Fruit fly (Drosophila melanogaster) whole organism, prepupa: ENCODE measurements around the gene CG2924.
A peak's percentile ranks its signal among the peaks of the same experiment; 100 is the strongest.

ENCODE experiments used
- Blimp-1 ChIP-seq: fragments of 200-800 bp; sonication (Bioruptor generic); optimal IDR thresholded peaks from 3 replicates; lab custom pipeline; 2017; ENCODE audit warnings: missing biosample characterization, missing genetic modification characterization, mild to moderate bottlenecking, moderate library complexity, missing genetic modification reagents
- CG10631 ChIP-seq: fragments of 200-800 bp; sonication (Bioruptor generic); optimal IDR thresholded peaks from 2 replicates; lab custom pipeline; 2016; ENCODE audit warnings: missing biosample characterization, missing genetic modification characterization
- CG10669 ChIP-seq: fragments of 200-800 bp; sonication (Bioruptor generic); optimal IDR thresholded peaks from 3 replicates; lab custom pipeline; 2018; ENCODE audit warnings: missing biosample characterization, mild to moderate bottlenecking, missing genetic modification characterization, moderate library complexity
- CG11294 ChIP-seq: fragments of 200-800 bp; sonication (Bioruptor generic); IDR thresholded peaks from 2 replicates; pipeline ENCODE4 v1.3.6; 2022; ENCODE audit warnings: missing biosample characterization, missing genetic modification characterization
- CG11902 ChIP-seq: fragments of 200-800 bp; sonication (Bioruptor generic); optimal IDR thresholded peaks from 3 replicates; lab custom pipeline; 2016; ENCODE audit warnings: missing biosample characterization, missing genetic modification characterization
- CG15336 ChIP-seq: fragments of 200-800 bp; sonication (Bioruptor generic); IDR thresholded peaks from 2 replicates; pipeline ENCODE4 v1.3.6; 2022; ENCODE audit warnings: missing biosample characterization, missing genetic modification characterization
- CG1621 ChIP-seq: fragments of 200-800 bp; sonication (Bioruptor generic); optimal IDR thresholded peaks from 3 replicates; lab custom pipeline; 2018; ENCODE audit warnings: missing biosample characterization, mild to moderate bottlenecking, missing genetic modification characterization
- CG16779 ChIP-seq: fragments of 200-800 bp; sonication (Bioruptor generic); optimal IDR thresholded peaks from 3 replicates; lab custom pipeline; 2017; ENCODE audit warnings: missing biosample characterization, mild to moderate bottlenecking, missing genetic modification characterization
- CG31627 ChIP-seq: fragments of 200-800 bp; sonication (Bioruptor generic); optimal IDR thresholded peaks from 3 replicates; lab custom pipeline; 2016; ENCODE audit warnings: missing biosample characterization, missing genetic modification characterization
- CG32006 ChIP-seq: fragments of 200-800 bp; sonication (Bioruptor generic); optimal IDR thresholded peaks from 3 replicates; lab custom pipeline; 2017; ENCODE audit warnings: missing biosample characterization, mild to moderate bottlenecking, missing genetic modification characterization
- CG34406 ChIP-seq: fragments of 200-800 bp; sonication (Bioruptor generic); optimal IDR thresholded peaks from 3 replicates; lab custom pipeline; 2016; ENCODE audit warnings: missing biosample characterization, missing genetic modification characterization
- CG3919 ChIP-seq: fragments of 200-800 bp; sonication (Bioruptor generic); optimal IDR thresholded peaks from 3 replicates; lab custom pipeline; 2016; ENCODE audit warnings: missing biosample characterization, missing genetic modification characterization
- CG6163 ChIP-seq: fragments of 200-800 bp; sonication (Bioruptor generic); IDR thresholded peaks from 3 replicates; pipeline ENCODE4 v1.3.6; 2022; ENCODE audit warnings: missing biosample characterization, missing genetic modification characterization
- CG6808 ChIP-seq: fragments of 200-800 bp; sonication (Bioruptor generic); optimal IDR thresholded peaks from 3 replicates; lab custom pipeline; 2017; ENCODE audit warnings: missing biosample characterization, missing genetic modification characterization, mild to moderate bottlenecking, moderate library complexity, missing genetic modification reagents
- CG6854 ChIP-seq: fragments of 200-800 bp; sonication (Bioruptor generic); optimal IDR thresholded peaks from 2 replicates; lab custom pipeline; 2017; ENCODE audit warnings: missing biosample characterization, mild to moderate bottlenecking, missing genetic modification characterization
- CG7368 ChIP-seq: fragments of 200-800 bp; sonication (Bioruptor generic); optimal IDR thresholded peaks from 3 replicates; lab custom pipeline; 2016; ENCODE audit warnings: missing biosample characterization, missing genetic modification characterization
- CG8119 ChIP-seq: fragments of 200-800 bp; sonication (Bioruptor generic); IDR thresholded peaks from 3 replicates; pipeline ENCODE4 v1.3.6; 2022; ENCODE audit warnings: missing biosample characterization, missing genetic modification characterization
- CG8319 ChIP-seq: fragments of 200-800 bp; sonication (Bioruptor generic); optimal IDR thresholded peaks from 3 replicates; lab custom pipeline; 2016; ENCODE audit warnings: missing biosample characterization, missing genetic modification characterization
- CG8632 ChIP-seq: fragments of 200-800 bp; sonication (Bioruptor generic); optimal IDR thresholded peaks from 3 replicates; lab custom pipeline; 2016; ENCODE audit warnings: missing biosample characterization, missing genetic modification characterization
- CG9139 ChIP-seq: fragments of 200-800 bp; sonication (Bioruptor generic); optimal IDR thresholded peaks from 3 replicates; lab custom pipeline; 2017; ENCODE audit warnings: missing biosample characterization, mild to moderate bottlenecking, missing genetic modification characterization
- Eip75B ChIP-seq: fragments of 200-800 bp; sonication (Bioruptor generic); optimal IDR thresholded peaks from 3 replicates; lab custom pipeline; 2016; ENCODE audit warnings: missing biosample characterization, missing genetic modification characterization
- Eip78C ChIP-seq: fragments of 200-800 bp; sonication (Bioruptor generic); peaks from one replicate; lab custom pipeline; 2016; ENCODE audit warnings: missing biosample characterization, missing genetic modification characterization
- Eip93F ChIP-seq: fragments of 200-800 bp; sonication (Bioruptor generic); optimal IDR thresholded peaks from 2 replicates; lab custom pipeline; 2016; ENCODE audit warnings: missing biosample characterization, mild to moderate bottlenecking, missing genetic modification characterization
- Ets21C ChIP-seq: fragments of 200-800 bp; sonication (Bioruptor generic); optimal IDR thresholded peaks from 3 replicates; lab custom pipeline; 2016; ENCODE audit warnings: missing biosample characterization, missing genetic modification characterization
- Hr38 ChIP-seq: sonication (Bioruptor generic); optimal IDR thresholded peaks from 2 replicates; lab custom pipeline; 2016; ENCODE audit warnings: missing biosample characterization, missing genetic modification characterization
- Hr39 ChIP-seq: fragments of 200-800 bp; sonication (Bioruptor generic); optimal IDR thresholded peaks from 2 replicates; lab custom pipeline; 2016; ENCODE audit warnings: missing biosample characterization, missing genetic modification characterization
- Lpt ChIP-seq: fragments of 200-800 bp; sonication (Bioruptor generic); optimal IDR thresholded peaks from 3 replicates; lab custom pipeline; 2016; ENCODE audit warnings: missing biosample characterization, missing genetic modification characterization
- Smox ChIP-seq: fragments of 200-800 bp; sonication (Bioruptor generic); optimal IDR thresholded peaks from 3 replicates; lab custom pipeline; 2016; ENCODE audit warnings: missing biosample characterization, missing genetic modification characterization
- Sox102F ChIP-seq: fragments of 200-800 bp; sonication (Bioruptor generic); optimal IDR thresholded peaks from 2 replicates; lab custom pipeline; 2016; ENCODE audit warnings: missing biosample characterization, mild to moderate bottlenecking, missing genetic modification characterization
- achi ChIP-seq: fragments of 200-800 bp; sonication (Bioruptor generic); optimal IDR thresholded peaks from 3 replicates; lab custom pipeline; 2016; ENCODE audit warnings: missing biosample characterization, missing genetic modification characterization
- acj6 ChIP-seq: fragments of 200-800 bp; sonication (Bioruptor generic); optimal IDR thresholded peaks from 3 replicates; lab custom pipeline; 2016; ENCODE audit warnings: missing biosample characterization, missing genetic modification characterization
- cyc ChIP-seq: fragments of 200-800 bp; sonication (Bioruptor generic); optimal IDR thresholded peaks from 3 replicates; lab custom pipeline; 2016; ENCODE audit warnings: missing biosample characterization, missing genetic modification characterization
- dac ChIP-seq: fragments of 200-800 bp; sonication (Bioruptor generic); optimal IDR thresholded peaks from 2 replicates; lab custom pipeline; 2017; ENCODE audit warnings: missing biosample characterization, mild to moderate bottlenecking, missing genetic modification characterization
- dsx ChIP-seq: fragments of 200-800 bp; optimal IDR thresholded peaks from 3 replicates; lab custom pipeline; 2019; ENCODE audit warnings: missing biosample characterization, mild to moderate bottlenecking, missing genetic modification characterization, moderate library complexity; ENCODE audit not compliant: poor library complexity, severe bottlenecking
- esn ChIP-seq: fragments of 200-800 bp; sonication (Bioruptor generic); optimal IDR thresholded peaks from 2 replicates; lab custom pipeline; 2016; ENCODE audit warnings: missing biosample characterization, mild to moderate bottlenecking, missing genetic modification characterization, moderate library complexity
- fd59A ChIP-seq: fragments of 200-800 bp; sonication (Bioruptor generic); optimal IDR thresholded peaks from 2 replicates; lab custom pipeline; 2017; ENCODE audit warnings: missing biosample characterization, mild to moderate bottlenecking, missing genetic modification characterization, missing genetic modification reagents
- fd85E ChIP-seq: fragments of 200-800 bp; sonication (Bioruptor generic); optimal IDR thresholded peaks from 3 replicates; lab custom pipeline; 2016; ENCODE audit warnings: missing biosample characterization, missing genetic modification characterization
- fkh ChIP-seq: fragments of 200-800 bp; sonication (Bioruptor generic); optimal IDR thresholded peaks from 3 replicates; lab custom pipeline; 2017; ENCODE audit warnings: missing biosample characterization, mild to moderate bottlenecking, missing genetic modification characterization, moderate library complexity
- lz ChIP-seq: fragments of 200-800 bp; sonication (Bioruptor generic); optimal IDR thresholded peaks from 3 replicates; lab custom pipeline; 2016; ENCODE audit warnings: missing biosample characterization, missing genetic modification characterization
- net ChIP-seq: fragments of 200-800 bp; sonication (Bioruptor generic); optimal IDR thresholded peaks from 3 replicates; lab custom pipeline; 2016; ENCODE audit warnings: missing biosample characterization, missing genetic modification characterization
- salr ChIP-seq, 2 experiments: fragments of 200-800 bp; sonication (Bioruptor generic); optimal IDR thresholded peaks; 3 replicates each; lab custom pipeline; 2016 to 2018; ENCODE audit warnings: missing biosample characterization in 2 of 2, missing genetic modification characterization in 2 of 2, mild to moderate bottlenecking in 1 of 2
- spab ChIP-seq: fragments of 200-800 bp; sonication (Bioruptor generic); optimal IDR thresholded peaks from 2 replicates; lab custom pipeline; 2017; ENCODE audit warnings: missing biosample characterization, mild to moderate bottlenecking, missing genetic modification characterization, missing genetic modification reagents
- svp ChIP-seq: fragments of 200-800 bp; sonication (Bioruptor generic); peaks from one replicate; lab custom pipeline; 2016; ENCODE audit warnings: missing biosample characterization, missing genetic modification characterization
- topi ChIP-seq: fragments of 200-800 bp; sonication (Bioruptor generic); optimal IDR thresholded peaks from 3 replicates; lab custom pipeline; 2016; ENCODE audit warnings: missing biosample characterization, missing genetic modification characterization

The CG2924 gene

dm6 chrX:2298708-2299370 lies 28.3 kb upstream of the CG2924 start (continued):
- TF ChIP-seq Smox (GFP tag; lab: Kevin White, UChicago) (peak; percentile 88), Eip93F (GFP tag; lab: Kevin White, UChicago) (peak; percentile 81), topi (GFP tag; lab: Kevin White, UChicago) (peak; percentile 96), Sox102F (GFP tag; lab: Kevin White, UChicago) (peak; percentile 93), CG34406 (GFP tag; lab: Kevin White, UChicago) (peak; percentile 89), CG15336 (GFP tag; lab: Robert Waterston, UW) (peak; percentile 90), CG10631 (GFP tag; lab: Kevin White, UChicago) (peak; percentile 89), fd59A (GFP tag; lab: Kevin White, UChicago) (peak; percentile 84), CG10669 (peak; percentile 95), CG6854 (GFP tag; lab: Kevin White, UChicago) (peak; percentile 91), dsx (GFP tag; lab: Kevin White, UChicago) (peak; percentile 95), Hr39 (GFP tag; lab: Kevin White, UChicago) (peak; percentile 89), acj6 (GFP tag; lab: Kevin White, UChicago) (peak; percentile 90), Eip78C (GFP tag; lab: Kevin White, UChicago) (peak; percentile 99), Ets21C (GFP tag; lab: Kevin White, UChicago) (peak; percentile 84), CG1621 (tag; lab: Kevin White, UChicago) (peak; percentile 93), CG11902 (GFP tag; lab: Kevin White, UChicago) (peak; percentile 76), CG7368 (GFP tag; lab: Kevin White, UChicago) (peak; percentile 96), CG9139 (GFP tag; lab: Kevin White, UChicago) (peak; percentile 83), CG11294 (GFP tag; lab: Robert Waterston, UW) (peak; percentile 75), dac (GFP tag; lab: Kevin White, UChicago) (peak; percentile 76), spab (GFP tag; lab: Kevin White, UChicago) (peak; percentile 85), CG3919 (GFP tag; lab: Kevin White, UChicago) (peak; percentile 95), net (GFP tag; lab: Kevin White, UChicago) (peak; percentile 93), cyc (GFP tag; lab: Kevin White, UChicago) (peak; percentile 94)

dm6 chrX:2297428-2298200 lies 27.1 kb upstream of the CG2924 start:
- TF ChIP-seq Hr38 (GFP tag; lab: Kevin White, UChicago): peak; percentile 92
- peak; percentile 86 for TF ChIP-seq dsx (GFP tag; lab: Kevin White, UChicago)
- TF ChIP-seq CG1621 (tag; lab: Kevin White, UChicago): peak; percentile 91
- TF ChIP-seq Eip78C (GFP tag; lab: Kevin White, UChicago): peak; percentile 98
- peak; percentile 42 for TF ChIP-seq CG6854 (GFP tag; lab: Kevin White, UChicago)
- peak; percentile 93 for TF ChIP-seq cyc (GFP tag; lab: Kevin White, UChicago)
- TF ChIP-seq spab (GFP tag; lab: Kevin White, UChicago): peak; percentile 85
- peak; percentile 90 for TF ChIP-seq CG16779 (tag; lab: Kevin White, UChicago)
- TF ChIP-seq CG7368 (GFP tag; lab: Kevin White, UChicago): peak; percentile 95
- TF ChIP-seq svp (GFP tag; lab: Kevin White, UChicago): peak; percentile 94
- TF ChIP-seq net (GFP tag; lab: Kevin White, UChicago): peak; percentile 94
- peak; percentile 54 for TF ChIP-seq Eip93F (GFP tag; lab: Kevin White, UChicago)
- peak; percentile 86 for TF ChIP-seq fkh (GFP tag; lab: Kevin White, UChicago)
- TF ChIP-seq Blimp-1 (GFP tag; lab: Kevin White, UChicago): peak; percentile 46
- TF ChIP-seq CG8119 (GFP tag; lab: Robert Waterston, UW): peak; percentile 96
- TF ChIP-seq Eip75B: peak; percentile 94
- TF ChIP-seq salr (GFP tag; optimal IDR thresholded peaks at IDR 0.05; lab: Kevin White, UChicago): peak; percentile 88 to 93
- peak; percentile 95 for TF ChIP-seq acj6 (GFP tag; lab: Kevin White, UChicago)
- peak; percentile 93 for TF ChIP-seq CG31627 (GFP tag; lab: Kevin White, UChicago)
- TF ChIP-seq esn (GFP tag; lab: Kevin White, UChicago): peak; percentile 90
- TF ChIP-seq lz (GFP tag; lab: Kevin White, UChicago): peak; percentile 94
- peak; percentile 97 for TF ChIP-seq dac (GFP tag; lab: Kevin White, UChicago)
- peak; percentile 72 for TF ChIP-seq fd85E
- peak; percentile 88 for TF ChIP-seq Ets21C (GFP tag; lab: Kevin White, UChicago)
- peak; percentile 93 for TF ChIP-seq CG10669
- peak; percentile 97 for TF ChIP-seq CG6163
- TF ChIP-seq achi (GFP tag; lab: Kevin White, UChicago): peak; percentile 93
- TF ChIP-seq Lpt: peak; percentile 95
- TF ChIP-seq CG8319: peak; percentile 76
- TF ChIP-seq CG11902 (GFP tag; lab: Kevin White, UChicago): peak; percentile 91
- TF ChIP-seq CG8632 (GFP tag; lab: Kevin White, UChicago): peak; percentile 88
- peak; percentile 82 for TF ChIP-seq CG6808
- peak; percentile 98 for TF ChIP-seq CG32006
